Worm (Caenorhabditis elegans): ENCODE data around the gene T11F9.7.
"Not testable (repeated sequence)": the region's sequence is repeated elsewhere in the genome, so short reads cannot be mapped to it uniquely, and the experiment has no call there.

Gene T11F9.7

DNA sequence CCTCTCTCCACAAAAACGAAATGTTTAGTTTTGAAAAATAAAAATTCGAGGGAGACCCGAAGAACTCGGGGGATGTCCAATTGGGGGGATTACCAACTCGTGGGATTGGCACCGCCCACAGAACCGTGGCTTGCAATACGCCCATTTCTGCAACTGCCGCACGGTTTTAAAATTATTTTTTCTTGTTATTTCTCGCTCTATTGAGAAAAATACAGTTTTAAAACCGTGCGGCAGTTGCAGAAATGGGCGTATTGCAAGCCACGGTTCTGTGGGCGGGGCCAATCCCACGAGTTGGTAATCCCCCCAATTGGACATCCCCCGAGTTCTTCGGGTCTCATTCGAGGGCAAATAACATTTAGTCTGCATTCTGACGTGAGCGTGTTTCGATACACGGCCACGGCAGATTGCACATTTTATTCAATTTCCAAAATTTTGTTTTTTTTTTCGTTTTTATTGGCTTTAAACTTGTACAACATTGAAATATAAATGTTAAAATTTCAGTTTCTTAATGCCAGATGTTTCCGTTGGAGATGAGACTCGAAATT, 29.2 kb downstream of the T11F9.7 start, which contains the start of the genes C55A6.1 and C55A6.10 (continued):
- TF ChIP-seq unc-130 (GFP tag; optimal IDR thresholded peaks at IDR 0.05) (peak; percentile 59), F23B12.7 (tag; optimal IDR thresholded peaks at IDR 0.05; ENCODE audit: insufficient read depth) (peak; percentile 56), B0336.3 (GFP tag; IDR thresholded peaks at IDR 0.05) (0 out of 2 replicates have a peak, but pooled peaks have one; percentile 54), ztf-6 (GFP tag; IDR thresholded peaks at IDR 0.05) (0 out of 2 replicates have a peak, but pooled peaks have one; percentile 17), mcd-1 (GFP tag; IDR thresholded peaks at IDR 0.05) (peak; percentile 91), hsf-1 (GFP tag; IDR thresholded peaks at IDR 0.05) (peak; percentile 38), lin-35 (GFP tag; optimal IDR thresholded peaks at IDR 0.05) (peak in 1 of 3 experiments; percentile 66), K11D2.4 (GFP tag; IDR thresholded peaks at IDR 0.05) (peak; percentile 78; the same call in 1 of the 2 replicates), snpc-4 (GFP tag; optimal IDR thresholded peaks at IDR 0.05) (peak; percentile 51), snpc-4 (tag; optimal IDR thresholded peaks at IDR 0.05) (peak in 3 of 4 experiments; percentile 65 to 77 (median 75)), bed-2 (GFP tag; IDR thresholded peaks at IDR 0.05) (peak; percentile 50; the same call in 1 of the 2 replicates), madf-3 (GFP tag; IDR thresholded peaks at IDR 0.05) (peak; percentile 64; the same call in 1 of the 2 replicates), rcor-1 (GFP tag; IDR thresholded peaks at IDR 0.05) (peak; percentile 80), B0035.1 (tag; optimal IDR thresholded peaks at IDR 0.05) (peak; percentile 35), madf-6 (GFP tag; IDR thresholded peaks at IDR 0.05) (peak; percentile 71), snpc-1.3 (tag; optimal IDR thresholded peaks at IDR 0.05; ENCODE audit: insufficient read depth) (peak; percentile 46), Y67H2A.10 (GFP tag; conservative IDR thresholded peaks at IDR 0.05) (peak; percentile 71; the same call in 1 of the 2 replicates), egrh-3 (GFP tag; IDR thresholded peaks at IDR 0.05) (peak; percentile 69; the same call in 1 of the 2 replicates), nfyb-1 (GFP tag; IDR thresholded peaks at IDR 0.05) (peak; percentile 97), athp-1 (tag; optimal IDR thresholded peaks at IDR 0.05) (peak; percentile 59), dox-1 (GFP tag; IDR thresholded peaks at IDR 0.05) (peak; percentile 93), lsl-1 (GFP tag; optimal IDR thresholded peaks at IDR 0.05) (peak; percentile 61), B0019.2 (GFP tag; conservative IDR thresholded peaks at IDR 0.05) (peak; percentile 72; the same call in 1 of the 2 replicates), Y95B8A.8 (GFP tag; IDR thresholded peaks at IDR 0.05) (peak; percentile 78; the same call in 1 of the 2 replicates), sea-2 (GFP tag; IDR thresholded peaks at IDR 0.05) (0 out of 2 replicates have a peak, but pooled peaks have one; percentile 27), madf-10 (tag; optimal IDR thresholded peaks at IDR 0.05) (peak; percentile 73), attf-5 (GFP tag; optimal IDR thresholded peaks at IDR 0.05) (peak; percentile 86), Y53G8AR.9 (GFP tag; conservative IDR thresholded peaks at IDR 0.05) (peak; percentile 70; the same call in 1 of the 2 replicates), tbp1 (GFP tag; optimal IDR thresholded peaks at IDR 0.05) (peak; percentile 51), chd-7 (tag; optimal IDR thresholded peaks at IDR 0.05) (peak; percentile 50), dpl-1 (GFP tag; optimal IDR thresholded peaks at IDR 0.05) (peak; percentile 31), snpc-3.4 (tag; optimal IDR thresholded peaks at IDR 0.05) (peak; percentile 69), cebp-1 (GFP tag; IDR thresholded peaks at IDR 0.05) (0 out of 2 replicates have a peak, but pooled peaks have one; percentile 32), cebp-1 (tag; optimal IDR thresholded peaks at IDR 0.05) (peak; percentile 79), ceh-91 (GFP tag; IDR thresholded peaks at IDR 0.05) (peak; percentile 74), rpc-1 (optimal IDR thresholded peaks at IDR 0.05) (peak; percentile 24), ztf-28 (GFP tag; IDR thresholded peaks at IDR 0.05) (peak; percentile 82; the same call in 1 of the 2 replicates), lin-26 (GFP tag; IDR thresholded peaks at IDR 0.05) (0 out of 2 replicates have a peak, but pooled peaks have one; percentile 54), snpc-1.1 (tag; optimal IDR thresholded peaks at IDR 0.05; ENCODE audit: insufficient read depth) (peak; percentile 21), ceh-100 (GFP tag; IDR thresholded peaks at IDR 0.05) (peak; percentile 97), ekl-4 (GFP tag; IDR thresholded peaks at IDR 0.05) (peak; percentile 90), aptf-2 (GFP tag; conservative IDR thresholded peaks at IDR 0.05) (0 out of 2 replicates have a peak, but pooled peaks have one; percentile 25), madf-8 (GFP tag; conservative IDR thresholded peaks at IDR 0.05) (peak; percentile 42; the same call in 1 of the 2 replicates), nhr-80 (tag; optimal IDR thresholded peaks at IDR 0.05) (peak; percentile 70), nhr-90 (tag; optimal IDR thresholded peaks at IDR 0.05) (peak; percentile 20)
- not testable (repeated sequence) for TF ChIP-seq rpc-1 (tag; optimal IDR thresholded peaks at IDR 0.05)
